Worm (Caenorhabditis elegans): ENCODE results near the gene tra-4.

- TF ChIP-seq ztf-29 (GFP tag; IDR thresholded peaks at IDR 0.05) (no peak), ref-1 (GFP tag; conservative IDR thresholded peaks at IDR 0.05) (no peak), flt-1 (GFP tag; IDR thresholded peaks at IDR 0.05) (peak; percentile 67), klf-2 (GFP tag; conservative IDR thresholded peaks at IDR 0.05) (no peak), ztf-23 (GFP tag; IDR thresholded peaks at IDR 0.05) (no peak)
Observed at ce11 chrX:2879529-2880265, 22.3 kb upstream of the tra-4 start, which contains the start of gene F53B3.5.

All from whole organism, midembryonic.